Worm (Caenorhabditis elegans): ENCODE results near the gene fat-7.

The fat-7 gene

DNA sequence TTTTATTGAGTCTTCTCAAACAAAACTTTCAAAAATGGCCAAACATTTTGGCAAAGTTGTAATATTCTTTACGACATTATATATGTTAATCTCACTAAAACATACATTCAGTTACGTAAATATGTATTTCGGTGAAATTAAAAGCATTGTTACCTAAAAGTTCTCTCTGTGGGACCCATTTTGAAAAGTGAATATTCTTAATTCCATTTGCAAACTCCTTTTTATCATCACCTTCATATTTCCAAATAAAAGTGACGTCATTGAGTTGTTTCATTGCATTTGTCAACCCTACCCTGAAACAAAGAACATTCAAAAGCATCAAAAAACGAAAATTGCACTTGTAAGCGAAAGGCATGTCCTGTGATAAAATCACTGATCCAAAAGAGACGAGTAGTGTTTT is 12.6 kb downstream of the fat-7 start:
- TF ChIP-seq ham-2 (GFP tag; optimal IDR thresholded peaks at IDR 0.05) (no peak), elt-3 (tag; optimal IDR thresholded peaks at IDR 0.05) (no peak), ztf-11 (tag; optimal IDR thresholded peaks at IDR 0.05) (no peak), zip-8 (tag; optimal IDR thresholded peaks at IDR 0.05) (no peak), mep-1 (tag; optimal IDR thresholded peaks at IDR 0.05) (no peak), lsy-2 (tag; optimal IDR thresholded peaks at IDR 0.05) (no peak), ceh-83 (GFP tag; optimal IDR thresholded peaks at IDR 0.05) (no peak), sem-2 (GFP tag; optimal IDR thresholded peaks at IDR 0.05) (no peak), nhr-237 (tag; optimal IDR thresholded peaks at IDR 0.05) (no peak), nhr-28 (tag; optimal IDR thresholded peaks at IDR 0.05) (no peak), nhr-2 (tag; optimal IDR thresholded peaks at IDR 0.05) (no peak), M03D4.4 (tag; optimal IDR thresholded peaks at IDR 0.05) (no peak), cnd-1 (tag; optimal IDR thresholded peaks at IDR 0.05) (no peak), snpc-4 (tag; optimal IDR thresholded peaks at IDR 0.05) (no peak)

DNA sequence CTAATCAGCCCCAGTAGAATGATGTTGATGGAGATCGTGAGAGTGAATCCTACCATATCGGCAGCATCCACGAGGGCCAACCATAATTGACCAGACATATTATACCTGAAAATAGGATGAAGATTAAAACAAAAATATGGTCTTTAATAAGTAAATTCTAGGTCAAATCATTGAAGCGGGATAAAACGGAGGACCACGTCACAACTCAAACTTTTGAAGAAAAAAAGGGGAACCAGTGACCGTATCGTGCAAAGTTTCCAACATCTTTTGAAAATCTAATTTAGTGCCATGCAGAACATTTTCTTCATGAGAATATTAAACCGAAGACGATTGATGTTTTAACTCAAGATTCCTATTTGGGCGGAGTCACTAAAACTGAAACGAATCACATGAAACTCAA is 14.6 kb downstream of the fat-7 start, which contains the start of gene str-112:
TSS of gene str-112 (minus strand) at position 101 of the 400 bp plus-strand sequence.
- TF ChIP-seq tbx-8 (GFP tag; optimal IDR thresholded peaks at IDR 0.05), result no peak
- TF ChIP-seq ceh-83 (GFP tag; optimal IDR thresholded peaks at IDR 0.05), result no peak
- no peak for TF ChIP-seq bed-3 (GFP tag; optimal IDR thresholded peaks at IDR 0.05)
- TF ChIP-seq zip-8 (tag; optimal IDR thresholded peaks at IDR 0.05), result no peak
- no peak for TF ChIP-seq elt-3 (tag; optimal IDR thresholded peaks at IDR 0.05)
- TF ChIP-seq drap-1 (GFP tag; optimal IDR thresholded peaks at IDR 0.05), result no peak
- no peak for TF ChIP-seq nhr-2 (tag; optimal IDR thresholded peaks at IDR 0.05)
- no peak for TF ChIP-seq mls-2 (tag; optimal IDR thresholded peaks at IDR 0.05)
- TF ChIP-seq ces-1 (GFP tag; optimal IDR thresholded peaks at IDR 0.05), result no peak
- TF ChIP-seq flh-1 (GFP tag; optimal IDR thresholded peaks at IDR 0.05), result no peak
- TF ChIP-seq lsy-2 (tag; optimal IDR thresholded peaks at IDR 0.05), result no peak
- TF ChIP-seq pha-4 (tag; optimal IDR thresholded peaks at IDR 0.05), result no peak
- TF ChIP-seq lin-13 (tag; optimal IDR thresholded peaks at IDR 0.05), result no peak

DNA sequence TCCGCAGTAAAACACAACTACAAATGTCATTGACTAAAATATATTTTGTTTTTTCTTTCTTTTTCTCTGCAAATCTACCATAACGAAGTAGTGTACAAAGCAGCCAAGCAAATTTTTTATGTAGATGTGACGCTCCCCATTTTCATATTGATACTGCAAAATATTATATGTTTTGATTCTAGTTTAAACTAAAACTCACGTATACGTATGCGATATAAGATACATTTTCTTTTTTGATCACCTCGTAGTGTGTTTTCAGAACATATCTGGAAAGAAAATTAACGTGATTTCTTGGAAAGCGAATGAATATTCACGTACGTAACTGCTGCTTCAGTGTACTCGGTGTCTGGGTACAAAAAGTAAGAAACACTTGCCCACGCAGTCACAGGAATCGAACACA is 16.1 kb downstream of the fat-7 start:
- TF ChIP-seq lsy-2 (tag; optimal IDR thresholded peaks at IDR 0.05) (no peak), unc-62 (GFP tag; optimal IDR thresholded peaks at IDR 0.05) (no peak), unc-39 (tag; optimal IDR thresholded peaks at IDR 0.05) (no peak), ztf-11 (tag; optimal IDR thresholded peaks at IDR 0.05) (no peak), nhr-76 (tag; optimal IDR thresholded peaks at IDR 0.05) (no peak), blmp-1 (tag; optimal IDR thresholded peaks at IDR 0.05) (no peak), nhr-12 (tag; optimal IDR thresholded peaks at IDR 0.05) (no peak), sptf-1 (tag; optimal IDR thresholded peaks at IDR 0.05) (no peak), ceh-39 (tag; optimal IDR thresholded peaks at IDR 0.05) (no peak), elt-1 (tag; optimal IDR thresholded peaks at IDR 0.05; ENCODE audit: borderline replicate concordance, insufficient read depth) (no peak), tbx-8 (GFP tag; optimal IDR thresholded peaks at IDR 0.05) (no peak), hlh-1 (tag; optimal IDR thresholded peaks at IDR 0.05) (no peak)

DNA sequence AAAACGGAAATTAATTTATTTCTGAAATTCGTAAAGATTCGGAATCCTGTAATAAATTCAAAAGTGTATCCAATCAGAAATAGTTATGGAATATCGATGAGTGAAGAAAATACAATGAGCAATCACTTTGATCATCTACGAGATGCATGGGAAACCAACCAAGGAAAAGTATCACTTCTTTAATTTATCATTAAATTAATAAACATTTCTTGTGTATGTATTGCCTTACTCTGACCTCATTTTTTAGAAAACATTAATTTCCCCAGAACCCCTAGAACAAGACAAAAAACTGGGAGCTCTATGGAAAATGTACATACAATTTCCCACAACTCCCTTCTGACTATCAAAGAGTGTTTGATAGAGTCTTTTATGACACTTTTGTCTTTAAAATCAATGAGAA is 19.0 kb downstream of the fat-7 start, which contains the start of gene F10D2.16:
TSS of gene F10D2.16 (plus strand) at position 301 of the 400 bp plus-strand sequence.
- TF ChIP-seq lin-13 (tag; optimal IDR thresholded peaks at IDR 0.05) (no peak), sem-2 (GFP tag; optimal IDR thresholded peaks at IDR 0.05) (no peak), pha-4 (tag; optimal IDR thresholded peaks at IDR 0.05) (no peak), mep-1 (tag; optimal IDR thresholded peaks at IDR 0.05) (no peak), nhr-12 (tag; optimal IDR thresholded peaks at IDR 0.05) (no peak), ztf-11 (tag; optimal IDR thresholded peaks at IDR 0.05) (no peak), elt-3 (tag; optimal IDR thresholded peaks at IDR 0.05) (no peak), tbx-8 (GFP tag; optimal IDR thresholded peaks at IDR 0.05) (no peak), ceh-43 (GFP tag; optimal IDR thresholded peaks at IDR 0.05) (no peak), hlh-1 (tag; optimal IDR thresholded peaks at IDR 0.05) (no peak), ceh-83 (GFP tag; optimal IDR thresholded peaks at IDR 0.05) (no peak), nhr-237 (tag; optimal IDR thresholded peaks at IDR 0.05) (no peak), mab-5 (tag; optimal IDR thresholded peaks at IDR 0.05) (no peak), elt-1 (tag; optimal IDR thresholded peaks at IDR 0.05; ENCODE audit: borderline replicate concordance, insufficient read depth) (no peak), unc-39 (tag; optimal IDR thresholded peaks at IDR 0.05) (no peak), bed-3 (GFP tag; optimal IDR thresholded peaks at IDR 0.05) (no peak), M03D4.4 (tag; optimal IDR thresholded peaks at IDR 0.05) (no peak), ham-2 (GFP tag; optimal IDR thresholded peaks at IDR 0.05) (no peak)

All from whole organism, mixed stage, embryonic.